Worm (Caenorhabditis elegans): ENCODE data around the gene H03E18.2.

DNA sequence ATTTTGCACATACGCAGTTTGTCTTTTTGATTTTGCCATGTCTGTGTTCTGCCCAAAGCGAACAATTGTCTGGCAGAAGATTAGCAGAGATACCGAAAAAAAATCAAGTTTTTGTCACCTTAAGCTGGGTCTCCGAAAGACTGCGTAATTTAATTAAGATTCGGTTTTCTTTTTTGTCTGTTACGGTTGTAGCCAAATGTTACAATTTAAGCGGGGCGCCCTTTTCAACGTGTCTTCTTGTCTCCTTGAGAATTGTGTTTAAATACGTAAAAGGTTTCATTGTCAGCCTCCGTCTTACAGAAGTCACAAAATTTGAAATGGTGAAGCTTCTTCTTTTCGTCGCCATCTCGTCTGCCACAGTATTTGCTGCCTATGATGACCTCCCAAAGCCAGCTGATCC, 20.6 kb downstream of the H03E18.2 start, which contains the start of gene grd-14:
- TF ChIP-seq elt-2 (tag; optimal IDR thresholded peaks at IDR 0.05), result no peak
- no peak for TF ChIP-seq pha-4 (tag; optimal IDR thresholded peaks at IDR 0.05)
- no peak for TF ChIP-seq hlh-30 (tag; optimal IDR thresholded peaks at IDR 0.05; ENCODE audit: insufficient read depth)
- TF ChIP-seq dve-1 (tag; optimal IDR thresholded peaks at IDR 0.05), result no peak
- no peak for TF ChIP-seq pqm-1 (tag; optimal IDR thresholded peaks at IDR 0.05)
- TF ChIP-seq fax-1 (tag; optimal IDR thresholded peaks at IDR 0.05), result no peak
